Fruit fly (Drosophila melanogaster) whole organism, embryonic: Measurements from ENCODE around the gene CG7149.

Experiments
- CG10209 ChIP-seq: fragments of 200-800 bp; sonication (Bioruptor generic); optimal IDR thresholded peaks from 3 replicates; lab custom pipeline; 2017; ENCODE audit warnings: missing biosample characterization, mild to moderate bottlenecking, missing genetic modification characterization, missing genetic modification reagents
- CG10321 ChIP-seq: fragments of 200-800 bp; sonication (Bioruptor generic); IDR thresholded peaks from 2 replicates; pipeline ENCODE4 v1.3.6; 2022; ENCODE audit warnings: missing biosample characterization, missing genetic modification characterization
- CG10366 ChIP-seq: fragments of 200-800 bp; sonication (Bioruptor generic); IDR thresholded peaks from 2 replicates; pipeline ENCODE4 v1.3.6; 2022; ENCODE audit warnings: missing biosample characterization, missing genetic modification characterization
- CG11093 ChIP-seq: fragments of 200-800 bp; sonication (Bioruptor generic); IDR thresholded peaks from 3 replicates; pipeline ENCODE4 v1.3.6; 2022; ENCODE audit warnings: missing biosample characterization, missing genetic modification characterization
- CG11456 ChIP-seq: fragments of 200-800 bp; sonication (Bioruptor generic); IDR thresholded peaks from 3 replicates; pipeline ENCODE4 v1.3.6; 2022; ENCODE audit warnings: missing biosample characterization, missing genetic modification characterization
- CG13624 ChIP-seq: fragments of 200-800 bp; sonication (Bioruptor generic); optimal IDR thresholded peaks from 2 replicates; lab custom pipeline; 2016; ENCODE audit warnings: missing biosample characterization, missing genetic modification characterization
- CG15011 ChIP-seq: fragments of 200-800 bp; sonication (Bioruptor generic); optimal IDR thresholded peaks from 3 replicates; lab custom pipeline; 2018; ENCODE audit warnings: missing biosample characterization, mild to moderate bottlenecking, missing genetic modification characterization
- CG15073 ChIP-seq: fragments of 200-800 bp; sonication (Bioruptor generic); optimal IDR thresholded peaks from 2 replicates; lab custom pipeline; 2016; ENCODE audit warnings: missing biosample characterization, missing genetic modification characterization
- CG15479 ChIP-seq: fragments of 200-800 bp; sonication (Bioruptor generic); optimal IDR thresholded peaks from 3 replicates; lab custom pipeline; 2019; ENCODE audit warnings: missing biosample characterization, mild to moderate bottlenecking, missing genetic modification characterization, moderate library complexity
- CG15514 ChIP-seq: fragments of 200-800 bp; sonication (Bioruptor generic); optimal IDR thresholded peaks from 3 replicates; lab custom pipeline; 2017; ENCODE audit warnings: missing biosample characterization, missing genetic modification characterization, mild to moderate bottlenecking, moderate library complexity, missing genetic modification reagents
- CG1602 ChIP-seq: fragments of 200-800 bp; sonication (Bioruptor generic); optimal IDR thresholded peaks from 3 replicates; lab custom pipeline; 2016; ENCODE audit warnings: missing biosample characterization, missing genetic modification characterization
- CG1603 ChIP-seq: fragments of 200-800 bp; sonication (Bioruptor generic); optimal IDR thresholded peaks from 2 replicates; lab custom pipeline; 2019; ENCODE audit warnings: missing biosample characterization, mild to moderate bottlenecking, missing genetic modification characterization, moderate library complexity
- CG16815 ChIP-seq: fragments of 200-800 bp; sonication (Bioruptor generic); optimal IDR thresholded peaks from 3 replicates; lab custom pipeline; 2017; ENCODE audit warnings: missing biosample characterization, mild to moderate bottlenecking, missing genetic modification characterization
- CG2116 ChIP-seq: fragments of 200-800 bp; sonication (Bioruptor generic); optimal IDR thresholded peaks from 3 replicates; lab custom pipeline; 2018; ENCODE audit warnings: missing biosample characterization, mild to moderate bottlenecking, missing genetic modification characterization
- CG2712 ChIP-seq: fragments of 200-800 bp; optimal IDR thresholded peaks from 3 replicates; lab custom pipeline; 2019; ENCODE audit warnings: missing biosample characterization, mild to moderate bottlenecking, missing genetic modification characterization, moderate library complexity
- CG32767 ChIP-seq: fragments of 200-800 bp; sonication (Bioruptor generic); IDR thresholded peaks from 2 replicates; pipeline ENCODE4 v1.3.6; 2022; ENCODE audit warnings: missing biosample characterization, missing genetic modification characterization
- CG33213 ChIP-seq: fragments of 200-800 bp; sonication (Bioruptor generic); optimal IDR thresholded peaks from 3 replicates; lab custom pipeline; 2016; ENCODE audit warnings: missing biosample characterization, missing genetic modification characterization
- CG34422 ChIP-seq: fragments of 200-800 bp; sonication (Bioruptor generic); IDR thresholded peaks from 3 replicates; pipeline ENCODE4 v1.3.6; 2022; ENCODE audit warnings: missing biosample characterization, missing genetic modification characterization
- CG3995 ChIP-seq: fragments of 200-800 bp; sonication (Bioruptor generic); optimal IDR thresholded peaks from 3 replicates; lab custom pipeline; 2016; ENCODE audit warnings: missing biosample characterization, missing genetic modification characterization
- CG4617 ChIP-seq: fragments of 200-800 bp; sonication (Bioruptor generic); optimal IDR thresholded peaks from 3 replicates; lab custom pipeline; 2016; ENCODE audit warnings: missing biosample characterization, missing genetic modification characterization, borderline replicate concordance
- CG4854 ChIP-seq: fragments of 200-800 bp; sonication (Bioruptor generic); optimal IDR thresholded peaks from 2 replicates; lab custom pipeline; 2016; ENCODE audit warnings: missing biosample characterization, missing genetic modification characterization, inconsistent platforms
- CG7839 ChIP-seq: fragments of 200-800 bp; sonication (Bioruptor generic); optimal IDR thresholded peaks from 3 replicates; lab custom pipeline; 2018; ENCODE audit warnings: missing biosample characterization, mild to moderate bottlenecking, missing genetic modification characterization, moderate library complexity
- CG8944 ChIP-seq: fragments of 200-800 bp; sonication (Bioruptor generic); optimal IDR thresholded peaks from 3 replicates; lab custom pipeline; 2016; ENCODE audit warnings: missing biosample characterization, missing genetic modification characterization
- CG9932 ChIP-seq: fragments of 200-800 bp; sonication (Bioruptor generic); IDR thresholded peaks from 2 replicates; pipeline ENCODE4 v1.3.6; 2022; ENCODE audit warnings: missing biosample characterization, missing genetic modification characterization
- Chrac-16 ChIP-seq: fragments of 200-800 bp; sonication (Bioruptor generic); optimal IDR thresholded peaks from 3 replicates; lab custom pipeline; 2016; ENCODE audit warnings: missing biosample characterization, missing genetic modification characterization
- CoRest ChIP-seq: fragments of 200-800 bp; sonication (Bioruptor generic); optimal IDR thresholded peaks from 3 replicates; lab custom pipeline; 2018; ENCODE audit warnings: missing biosample characterization, mild to moderate bottlenecking, missing genetic modification characterization, moderate library complexity
- Dll ChIP-seq: fragments of 200-800 bp; sonication (Bioruptor generic); IDR thresholded peaks from 4 replicates; pipeline ENCODE4 v1.3.6; 2022; ENCODE audit warnings: missing biosample characterization, missing genetic modification characterization; ENCODE audit not compliant: partially characterized antibody
- HLHmδ ChIP-seq: fragments of 200-800 bp; sonication (Bioruptor generic); optimal IDR thresholded peaks from 2 replicates; lab custom pipeline; 2018; ENCODE audit warnings: missing biosample characterization, mild to moderate bottlenecking, missing genetic modification characterization, moderate library complexity
- NC2β ChIP-seq: fragments of 200-800 bp; sonication (Bioruptor generic); optimal IDR thresholded peaks from 2 replicates; lab custom pipeline; 2016; ENCODE audit warnings: missing biosample characterization, missing genetic modification characterization
- NK7.1 ChIP-seq: fragments of 200-800 bp; sonication (Bioruptor generic); optimal IDR thresholded peaks from 3 replicates; lab custom pipeline; 2016; ENCODE audit warnings: missing biosample characterization, missing genetic modification characterization
- Sox102F ChIP-seq: fragments of 200-800 bp; sonication (Bioruptor generic); optimal IDR thresholded peaks from 2 replicates; lab custom pipeline; 2018; ENCODE audit warnings: missing biosample characterization, mild to moderate bottlenecking, missing genetic modification characterization, moderate library complexity
- bowl ChIP-seq: fragments of 200-800 bp; sonication (Bioruptor generic); IDR thresholded peaks from 2 replicates; pipeline ENCODE4 v1.3.6; 2022; ENCODE audit warnings: missing biosample characterization, missing genetic modification characterization
- br ChIP-seq: fragments of >200 bp; optimal IDR thresholded peaks from 2 replicates; lab custom pipeline; 2017
- chn ChIP-seq: fragments of 200-800 bp; sonication (Bioruptor generic); optimal IDR thresholded peaks from 2 replicates; lab custom pipeline; 2016; ENCODE audit warnings: missing biosample characterization, missing genetic modification characterization
- ci ChIP-seq: fragments of 200-800 bp; sonication (Bioruptor generic); IDR thresholded peaks from 3 replicates; pipeline ENCODE4 v1.3.6; 2022; ENCODE audit warnings: missing biosample characterization, missing genetic modification characterization
- crol ChIP-seq: fragments of 200-800 bp; sonication (Bioruptor generic); IDR thresholded peaks from 2 replicates; pipeline ENCODE4 v1.3.6; 2022; ENCODE audit warnings: missing biosample characterization, missing genetic modification characterization
- dan ChIP-seq: fragments of 200-800 bp; sonication (Bioruptor generic); IDR thresholded peaks from 2 replicates; pipeline ENCODE4 v1.3.6; 2022; ENCODE audit warnings: missing biosample characterization, missing genetic modification characterization
- gcm ChIP-seq: fragments of 200-800 bp; sonication (Bioruptor generic); optimal IDR thresholded peaks from 2 replicates; lab custom pipeline; 2019; ENCODE audit warnings: missing biosample characterization, mild to moderate bottlenecking, missing genetic modification characterization, moderate library complexity
- her ChIP-seq: fragments of 200-800 bp; sonication (Bioruptor generic); optimal IDR thresholded peaks from 2 replicates; lab custom pipeline; 2016; ENCODE audit warnings: missing biosample characterization, missing genetic modification characterization
- knrl ChIP-seq: fragments of 200-800 bp; sonication (Bioruptor generic); IDR thresholded peaks from 3 replicates; pipeline ENCODE4 v1.3.6; 2022; ENCODE audit warnings: missing biosample characterization, missing genetic modification characterization; ENCODE audit not compliant: partially characterized antibody
- nom ChIP-seq: fragments of 200-800 bp; sonication (Bioruptor generic); optimal IDR thresholded peaks from 2 replicates; lab custom pipeline; 2017; ENCODE audit warnings: missing biosample characterization, missing genetic modification characterization, mild to moderate bottlenecking, moderate library complexity, missing genetic modification reagents
- pan ChIP-seq, 4 experiments: fragments of >200 bp in 3 of 4; fragments of 200-800 bp in 1 of 4; sonication (Bioruptor generic) in 1 of 4; optimal IDR thresholded peaks in 3 of 4; IDR thresholded peaks in 1 of 4; 2 replicates each; pipeline versions ENCODE4 v1.3.6 to Lab custom; 2017 to 2022; ENCODE audit warnings: missing biosample characterization in 2 of 4, missing genetic modification characterization in 2 of 4, mixed read lengths in 1 of 4
- pb ChIP-seq: fragments of 200-800 bp; sonication (Bioruptor generic); optimal IDR thresholded peaks from 3 replicates; lab custom pipeline; 2016; ENCODE audit warnings: missing biosample characterization, missing genetic modification characterization
- sob ChIP-seq: fragments of 200-800 bp; sonication (Bioruptor generic); IDR thresholded peaks from 2 replicates; pipeline ENCODE4 v1.3.6; 2022; ENCODE audit warnings: missing biosample characterization, missing genetic modification characterization
- tap ChIP-seq: fragments of 200-800 bp; optimal IDR thresholded peaks from 3 replicates; lab custom pipeline; 2019; ENCODE audit warnings: missing biosample characterization, mild to moderate bottlenecking, missing genetic modification characterization, moderate library complexity
- toy ChIP-seq: fragments of 200-800 bp; sonication (Bioruptor generic); IDR thresholded peaks from 2 replicates; pipeline ENCODE4 v1.3.6; 2022; ENCODE audit warnings: missing biosample characterization, missing genetic modification characterization
- trh ChIP-seq: fragments of 200-800 bp; sonication (Bioruptor generic); optimal IDR thresholded peaks from 2 replicates; lab custom pipeline; 2016; ENCODE audit warnings: missing biosample characterization, missing genetic modification characterization
- tx ChIP-seq: fragments of 200-800 bp; sonication (Bioruptor generic); optimal IDR thresholded peaks from 2 replicates; lab custom pipeline; 2016; ENCODE audit warnings: missing biosample characterization, missing genetic modification characterization
- vnd ChIP-seq: fragments of 200-800 bp; sonication (Bioruptor generic); IDR thresholded peaks from 3 replicates; pipeline ENCODE4 v1.3.6; 2022; ENCODE audit warnings: missing biosample characterization, missing genetic modification characterization; ENCODE audit not compliant: partially characterized antibody

CG7149 gene

dm6 chr2L:7782788-7783401 lies 7.5 kb downstream of the CG7149 start, which contains the start of gene Brd7-9 (continued):
- TF ChIP-seq CG2712 (tag; lab: Kevin White, UChicago) (peak; percentile 76), CG4617 (peak; percentile 65), knrl (GFP tag; lab: Robert Waterston, UW) (peak; percentile 18; the same call in 1 of the 3 replicates), bowl (GFP tag; lab: Robert Waterston, UW) (peak; percentile 55), pb (GFP tag; lab: Kevin White, UChicago) (peak; percentile 39), toy (peak; percentile 70), CG15011 (GFP tag; lab: Kevin White, UChicago) (peak; percentile 45), CG1602 (GFP tag; lab: Kevin White, UChicago) (peak; percentile 35), CG15073 (GFP tag; lab: Kevin White, UChicago) (no peak), tx (GFP tag; lab: Kevin White, UChicago) (no peak), vnd (GFP tag; lab: Robert Waterston, UW) (peak; percentile 31; the same call in 1 of the 3 replicates), CG9932 (GFP tag; lab: Robert Waterston, UW) (peak; percentile 73), CoRest (tag; lab: Kevin White, UChicago) (peak; percentile 39), CG16815 (peak; percentile 3), NK7.1 (peak; percentile 73), nom (GFP tag; lab: Kevin White, UChicago) (no peak), Dll (GFP tag; lab: Robert Waterston, UW) (peak; percentile 69), CG11093 (peak; percentile 59; the same call in 1 of the 3 replicates), CG3995 (GFP tag; lab: Kevin White, UChicago) (peak; percentile 25), pan (optimal IDR thresholded peaks at IDR 0.05; lab: Kevin White, UChicago) (no peak), pan (GFP tag; optimal IDR thresholded peaks at IDR 0.05 in 1 of 2, IDR thresholded peaks at IDR 0.05 in 1 of 2) (peak in 1 of 2 experiments; percentile 87), CG10321 (GFP tag; lab: Robert Waterston, UW) (peak; percentile 63; the same call in 1 of the 2 replicates), her (peak; percentile 34), CG7839 (tag; lab: Kevin White, UChicago) (peak; percentile 78), Sox102F (GFP tag; lab: Kevin White, UChicago) (peak; percentile 72), CG15514 (peak; percentile 57), CG2116 (GFP tag; lab: Kevin White, UChicago) (peak; percentile 46), CG34422 (GFP tag; lab: Robert Waterston, UW) (peak; percentile 95), CG1603 (tag; lab: Kevin White, UChicago) (peak; percentile 79), trh (GFP tag; lab: Kevin White, UChicago) (no peak), dan (no peak), Chrac-16 (GFP tag; lab: Kevin White, UChicago) (peak; percentile 52), chn (GFP tag; lab: Kevin White, UChicago) (peak; percentile 57), br (lab: Kevin White, UChicago) (no peak), CG13624 (GFP tag; lab: Kevin White, UChicago) (peak; percentile 64), CG10366 (GFP tag; lab: Robert Waterston, UW) (peak; percentile 73), crol (GFP tag; lab: Robert Waterston, UW) (0 out of 2 replicates have a peak, but pooled peaks have one; percentile 8), CG32767 (GFP tag; lab: Robert Waterston, UW) (peak; percentile 76), NC2β (GFP tag; lab: Kevin White, UChicago) (peak; percentile 43), gcm (GFP tag; lab: Kevin White, UChicago) (peak; percentile 62), CG11456 (GFP tag; lab: Robert Waterston, UW) (peak; percentile 82), CG15479 (GFP tag; lab: Kevin White, UChicago) (no peak), CG10209 (GFP tag; lab: Kevin White, UChicago) (peak; percentile 68), sob (GFP tag; lab: Robert Waterston, UW) (peak; percentile 79), CG4854 (GFP tag; lab: Kevin White, UChicago) (no peak), HLHmδ (no peak), tap (tag; lab: Kevin White, UChicago) (peak; percentile 50), CG8944 (GFP tag; lab: Kevin White, UChicago) (peak; percentile 56), CG33213 (GFP tag; lab: Kevin White, UChicago) (peak; percentile 38), ci (peak; percentile 92)
